Fruit fly (Drosophila melanogaster) whole organism, embryonic: ENCODE results near the gene CG11131.

Experiments used
- Ada2b ChIP-seq: fragments of 200-800 bp; sonication (Bioruptor generic); IDR thresholded peaks from 2 replicates; pipeline ENCODE4 v1.3.6; 2022; ENCODE audit warnings: missing biosample characterization, missing genetic modification characterization
- Adf1 ChIP-seq: fragments of 200-800 bp; sonication (Bioruptor generic); IDR thresholded peaks from 2 replicates; pipeline ENCODE4 v1.3.6; 2022; ENCODE audit warnings: missing biosample characterization, missing genetic modification characterization
- CG10959 ChIP-seq: fragments of 200-800 bp; sonication (Bioruptor generic); IDR thresholded peaks from 2 replicates; pipeline ENCODE4 v1.3.6; 2022; ENCODE audit warnings: missing biosample characterization, missing genetic modification characterization
- CG11398 ChIP-seq: fragments of 200-800 bp; sonication (Bioruptor generic); optimal IDR thresholded peaks from 2 replicates; lab custom pipeline; 2016; ENCODE audit warnings: missing biosample characterization, missing genetic modification characterization
- CG13424 ChIP-seq: fragments of 200-800 bp; sonication (Bioruptor generic); optimal IDR thresholded peaks from 2 replicates; lab custom pipeline; 2019; ENCODE audit warnings: missing biosample characterization, mild to moderate bottlenecking, missing genetic modification characterization, moderate library complexity
- CG14014 ChIP-seq: fragments of 200-800 bp; sonication (Bioruptor generic); IDR thresholded peaks from 2 replicates; pipeline ENCODE4 v1.3.6; 2022; ENCODE audit warnings: missing biosample characterization, missing genetic modification characterization
- CG14860 ChIP-seq: fragments of 200-800 bp; sonication (Bioruptor generic); IDR thresholded peaks from 3 replicates; pipeline ENCODE4 v1.3.6; 2022; ENCODE audit warnings: missing biosample characterization, missing genetic modification characterization; ENCODE audit not compliant: partially characterized antibody
- CG32772 ChIP-seq: fragments of 200-800 bp; sonication (Bioruptor generic); IDR thresholded peaks from 2 replicates; pipeline ENCODE4 v1.3.6; 2022; ENCODE audit warnings: missing biosample characterization, missing genetic modification characterization
- CG33213 ChIP-seq: fragments of 200-800 bp; sonication (Bioruptor generic); optimal IDR thresholded peaks from 3 replicates; lab custom pipeline; 2016; ENCODE audit warnings: missing biosample characterization, missing genetic modification characterization
- CG6175 ChIP-seq: fragments of 200-800 bp; sonication (Bioruptor generic); IDR thresholded peaks from 3 replicates; pipeline ENCODE4 v1.3.6; 2022; ENCODE audit warnings: missing biosample characterization, missing genetic modification characterization
- CG6654 ChIP-seq: fragments of 200-800 bp; sonication (Bioruptor generic); optimal IDR thresholded peaks from 2 replicates; lab custom pipeline; 2017; ENCODE audit warnings: missing biosample characterization, mild to moderate bottlenecking, missing genetic modification characterization
- CG6791 ChIP-seq: fragments of 200-800 bp; sonication (Bioruptor generic); IDR thresholded peaks from 3 replicates; pipeline ENCODE4 v1.3.6; 2022; ENCODE audit warnings: missing biosample characterization, missing genetic modification characterization; ENCODE audit not compliant: partially characterized antibody
- CG7271 ChIP-seq: fragments of 200-800 bp; sonication (Bioruptor generic); optimal IDR thresholded peaks from 2 replicates; lab custom pipeline; 2018; ENCODE audit warnings: missing biosample characterization, mild to moderate bottlenecking, missing genetic modification characterization, moderate library complexity
- CG9932 ChIP-seq: fragments of 200-800 bp; sonication (Bioruptor generic); IDR thresholded peaks from 2 replicates; pipeline ENCODE4 v1.3.6; 2022; ENCODE audit warnings: missing biosample characterization, missing genetic modification characterization
- Dll ChIP-seq: fragments of 200-800 bp; sonication (Bioruptor generic); IDR thresholded peaks from 4 replicates; pipeline ENCODE4 v1.3.6; 2022; ENCODE audit warnings: missing biosample characterization, missing genetic modification characterization; ENCODE audit not compliant: partially characterized antibody
- Doc3 ChIP-seq: fragments of 200-800 bp; sonication (Bioruptor generic); IDR thresholded peaks from 3 replicates; pipeline ENCODE4 v1.3.6; 2022; ENCODE audit warnings: missing biosample characterization, missing genetic modification characterization; ENCODE audit not compliant: partially characterized antibody
- Dp ChIP-seq: fragments of 200-800 bp; sonication (Bioruptor generic); optimal IDR thresholded peaks from 2 replicates; lab custom pipeline; 2018; ENCODE audit warnings: missing biosample characterization, mild to moderate bottlenecking, missing genetic modification characterization, moderate library complexity
- Drgx ChIP-seq: fragments of 200-800 bp; sonication (Bioruptor generic); IDR thresholded peaks from 2 replicates; pipeline ENCODE4 v1.3.6; 2022; ENCODE audit warnings: missing biosample characterization, missing genetic modification characterization
- NFAT ChIP-seq: fragments of 200-800 bp; sonication (Bioruptor generic); IDR thresholded peaks from 2 replicates; pipeline ENCODE4 v1.3.6; 2022; ENCODE audit warnings: missing biosample characterization, missing genetic modification characterization
- Oaz ChIP-seq: fragments of 200-800 bp; sonication (Bioruptor generic); IDR thresholded peaks from 2 replicates; pipeline ENCODE4 v1.3.6; 2022; ENCODE audit warnings: missing biosample characterization, missing genetic modification characterization
- Trl ChIP-seq, 3 experiments: fragments of >200 bp in 2 of 3; fragments of 200-800 bp in 1 of 3; sonication (Bioruptor generic) in 1 of 3; optimal IDR thresholded peaks; 2 replicates in 1 of 3; 3 replicates in 2 of 3; lab custom pipeline; 2016 to 2017; ENCODE audit warnings: missing biosample characterization in 1 of 3, missing genetic modification characterization in 1 of 3
- ab ChIP-seq: fragments of 200-800 bp; sonication (Bioruptor generic); optimal IDR thresholded peaks from 2 replicates; lab custom pipeline; 2016; ENCODE audit warnings: missing biosample characterization, missing genetic modification characterization
- cas ChIP-seq: fragments of 200-800 bp; sonication (Bioruptor generic); IDR thresholded peaks from 2 replicates; pipeline ENCODE4 v1.3.6; 2022; ENCODE audit warnings: missing biosample characterization, missing genetic modification characterization
- cg ChIP-seq: fragments of 200-800 bp; sonication (Bioruptor generic); optimal IDR thresholded peaks from 3 replicates; lab custom pipeline; 2019; ENCODE audit warnings: missing biosample characterization, mild to moderate bottlenecking, missing genetic modification characterization, moderate library complexity
- crol ChIP-seq: fragments of 200-800 bp; sonication (Bioruptor generic); IDR thresholded peaks from 2 replicates; pipeline ENCODE4 v1.3.6; 2022; ENCODE audit warnings: missing biosample characterization, missing genetic modification characterization
- gfzf ChIP-seq: fragments of 200-800 bp; sonication (Bioruptor generic); optimal IDR thresholded peaks from 2 replicates; lab custom pipeline; 2016; ENCODE audit warnings: missing biosample characterization, mild to moderate bottlenecking, missing genetic modification characterization, moderate library complexity
- ind ChIP-seq: fragments of 200-800 bp; sonication (Bioruptor generic); optimal IDR thresholded peaks from 3 replicates; lab custom pipeline; 2016; ENCODE audit warnings: missing biosample characterization, missing genetic modification characterization
- knrl ChIP-seq: fragments of 200-800 bp; sonication (Bioruptor generic); IDR thresholded peaks from 3 replicates; pipeline ENCODE4 v1.3.6; 2022; ENCODE audit warnings: missing biosample characterization, missing genetic modification characterization; ENCODE audit not compliant: partially characterized antibody
- lbe ChIP-seq: fragments of 200-800 bp; sonication (Bioruptor generic); optimal IDR thresholded peaks from 2 replicates; lab custom pipeline; 2016; ENCODE audit warnings: missing biosample characterization, mild to moderate bottlenecking, missing genetic modification characterization
- mirr ChIP-seq: fragments of 200-800 bp; sonication (Bioruptor generic); optimal IDR thresholded peaks from 3 replicates; lab custom pipeline; 2018; ENCODE audit warnings: missing biosample characterization, mild to moderate bottlenecking, missing genetic modification characterization
- nom ChIP-seq: fragments of 200-800 bp; sonication (Bioruptor generic); optimal IDR thresholded peaks from 2 replicates; lab custom pipeline; 2017; ENCODE audit warnings: missing biosample characterization, missing genetic modification characterization, mild to moderate bottlenecking, moderate library complexity, missing genetic modification reagents
- pros ChIP-seq: fragments of 200-800 bp; sonication (Bioruptor generic); optimal IDR thresholded peaks from 3 replicates; lab custom pipeline; 2019; ENCODE audit warnings: missing biosample characterization, mild to moderate bottlenecking, missing genetic modification characterization, moderate library complexity
- row ChIP-seq: fragments of 200-800 bp; sonication (Bioruptor generic); IDR thresholded peaks from 3 replicates; pipeline ENCODE4 v1.3.6; 2022; ENCODE audit warnings: missing biosample characterization, missing genetic modification characterization
- sim ChIP-seq: fragments of 200-800 bp; sonication (Bioruptor generic); IDR thresholded peaks from 2 replicates; pipeline ENCODE4 v1.3.6; 2022; ENCODE audit warnings: missing biosample characterization, missing genetic modification characterization
- so ChIP-seq: fragments of 200-800 bp; sonication (Bioruptor generic); IDR thresholded peaks from 3 replicates; pipeline ENCODE4 v1.3.6; 2022; ENCODE audit warnings: missing biosample characterization, missing genetic modification characterization
- sug ChIP-seq: fragments of 200-800 bp; optimal IDR thresholded peaks from 2 replicates; lab custom pipeline; 2019; ENCODE audit warnings: missing biosample characterization, mild to moderate bottlenecking, missing genetic modification characterization, moderate library complexity
- vvl ChIP-seq: fragments of 200-800 bp; sonication (Bioruptor generic); IDR thresholded peaks from 2 replicates; pipeline ENCODE4 v1.3.6; 2022; ENCODE audit warnings: missing biosample characterization, missing genetic modification characterization

The CG11131 gene

DNA sequence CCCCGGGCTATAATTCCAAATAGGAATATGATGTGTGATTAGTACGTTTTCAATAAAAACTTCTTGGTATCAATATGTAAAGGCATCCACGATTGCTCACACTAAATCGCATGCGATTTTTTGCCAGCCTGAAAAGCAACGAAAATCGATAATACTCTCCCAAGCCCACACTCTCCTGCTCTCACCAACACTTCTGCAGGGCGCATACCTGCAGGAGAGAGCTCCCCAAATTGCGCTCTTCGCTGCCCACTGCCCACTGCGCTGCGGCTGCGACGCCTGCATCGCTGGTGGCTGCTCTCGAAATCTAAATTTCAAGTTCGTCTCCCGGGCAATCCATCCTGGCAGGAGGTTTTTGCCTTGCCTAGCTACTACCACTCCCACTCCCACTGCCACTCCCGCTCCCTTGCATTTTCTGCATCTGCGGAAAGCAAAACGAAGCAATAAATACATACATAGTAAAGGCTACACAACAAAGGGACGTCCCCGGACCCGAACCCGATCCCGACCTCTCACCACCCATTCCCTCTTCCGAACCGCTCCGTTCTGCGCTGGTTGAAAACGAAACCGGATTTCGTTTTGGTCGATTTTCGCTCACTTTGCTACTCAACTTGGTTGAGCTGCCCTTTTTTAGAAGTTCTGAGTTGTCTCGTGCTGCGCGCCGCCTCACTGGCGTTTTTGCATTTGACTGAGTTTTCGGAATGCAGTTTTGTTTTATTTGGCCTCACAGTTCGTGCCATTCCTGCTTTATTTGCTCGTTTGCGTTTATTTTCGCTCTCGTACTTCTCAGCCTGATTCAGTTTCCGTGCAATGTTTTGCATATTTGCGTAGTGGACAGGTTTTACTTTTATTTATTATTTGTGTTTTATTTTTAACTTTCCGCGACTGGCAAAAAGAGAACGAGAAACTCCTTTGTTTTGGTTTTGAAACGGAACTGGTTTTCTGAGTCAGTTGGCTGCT lies 47.1 kb upstream of the CG11131 start (continued):
- TF ChIP-seq CG14014 (GFP tag; lab: Robert Waterston, UW) = no peak
- no peak for TF ChIP-seq Drgx
- TF ChIP-seq sug (tag; lab: Kevin White, UChicago) = no peak
- no peak for TF ChIP-seq sim (GFP tag; lab: Robert Waterston, UW)
- TF ChIP-seq so (GFP tag; lab: Robert Waterston, UW) = no peak
- TF ChIP-seq Oaz = no peak
- TF ChIP-seq pros = peak; percentile 33
- no peak for TF ChIP-seq CG6175 (GFP tag; lab: Robert Waterston, UW)
- TF ChIP-seq CG13424 (tag; lab: Kevin White, UChicago) = no peak
- peak; percentile 77 for TF ChIP-seq Adf1 (GFP tag; lab: Robert Waterston, UW)
- no peak for TF ChIP-seq mirr
- no peak for TF ChIP-seq ind (GFP tag; lab: Kevin White, UChicago)
- no peak for TF ChIP-seq CG6654 (GFP tag; lab: Kevin White, UChicago)
- no peak for TF ChIP-seq CG11398 (GFP tag; lab: Kevin White, UChicago)
- 0 out of 3 replicates have a peak, but pooled peaks have one; percentile 18 for TF ChIP-seq Doc3 (GFP tag; lab: Robert Waterston, UW)
- TF ChIP-seq Dp (GFP tag; lab: Kevin White, UChicago) = no peak
- TF ChIP-seq CG7271 = no peak
- TF ChIP-seq ab (GFP tag; lab: Kevin White, UChicago) = no peak
- peak; percentile 53 to 73 for TF ChIP-seq Trl (optimal IDR thresholded peaks at IDR 0.05; lab: Kevin White, UChicago)
- no peak for TF ChIP-seq Trl (GFP tag; optimal IDR thresholded peaks at IDR 0.05; lab: Kevin White, UChicago)
- TF ChIP-seq CG14860 (GFP tag; lab: Robert Waterston, UW) = no peak
- TF ChIP-seq crol (GFP tag; lab: Robert Waterston, UW) = peak; percentile 20; the same call in 1 of the 2 replicates
- TF ChIP-seq lbe (GFP tag; lab: Kevin White, UChicago) = peak; percentile 29
- no peak for TF ChIP-seq CG33213
- no peak for TF ChIP-seq cas
- peak; percentile 98 for TF ChIP-seq nom (GFP tag; lab: Kevin White, UChicago)
- TF ChIP-seq row (GFP tag; lab: Robert Waterston, UW) = no peak

DNA sequence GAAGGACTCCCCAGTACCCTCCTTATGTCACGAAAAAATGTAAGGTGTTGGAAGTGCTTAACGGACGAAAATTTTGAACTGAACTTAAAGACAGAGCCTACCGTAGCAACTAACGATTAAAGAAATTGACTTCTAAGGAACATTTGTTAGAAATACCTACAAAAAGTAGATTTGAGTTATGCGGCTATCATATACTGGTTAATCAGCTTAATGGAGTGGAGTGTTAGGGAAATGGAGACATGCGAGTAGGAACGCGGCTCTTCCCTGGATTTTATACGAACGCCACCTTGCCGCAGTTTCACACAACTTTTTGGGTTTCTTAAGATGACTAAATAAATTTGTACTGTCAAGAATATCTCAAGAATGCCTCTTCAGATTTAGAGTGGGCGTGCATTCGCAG lies 45.1 kb upstream of the CG11131 start, which contains the start of gene CG32462:
Gene CG32462 (minus strand): TSS at position 101 of the 400 bp plus-strand sequence.
- TF ChIP-seq knrl (no peak), cas (no peak), gfzf (GFP tag; lab: Kevin White, UChicago) (no peak), cg (GFP tag; lab: Kevin White, UChicago) (no peak)

DNA sequence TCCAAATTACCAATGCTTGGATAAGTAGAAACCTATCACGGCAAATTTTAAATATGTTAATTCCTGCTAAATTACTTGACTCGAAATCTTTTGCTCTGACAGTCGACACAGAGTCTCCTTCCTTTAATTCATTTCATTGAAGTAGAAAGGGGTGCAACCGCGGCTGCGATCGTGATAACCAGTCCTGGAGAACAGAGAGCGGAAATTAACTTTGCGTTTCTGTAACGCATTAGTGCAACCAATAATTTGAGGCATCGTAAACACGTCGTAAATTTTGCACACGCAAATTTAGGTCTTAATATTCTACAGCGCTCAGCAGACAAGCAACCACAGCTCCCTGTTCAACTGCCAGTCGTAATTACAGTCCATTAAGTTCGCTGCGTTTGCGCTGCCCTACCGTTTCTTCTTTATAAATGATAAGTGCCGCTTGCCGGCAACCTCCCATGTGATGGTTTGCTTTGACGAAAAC lies 42.5 kb upstream of the CG11131 start, which contains the start of gene CG32459:
Gene CG32459 (minus strand): TSS at position 51 of the 469 bp plus-strand sequence.
- TF ChIP-seq CG32772 (GFP tag; lab: Robert Waterston, UW) (peak; percentile 12; the same call in 1 of the 2 replicates), CG10959 (GFP tag; lab: Robert Waterston, UW) (no peak)

DNA sequence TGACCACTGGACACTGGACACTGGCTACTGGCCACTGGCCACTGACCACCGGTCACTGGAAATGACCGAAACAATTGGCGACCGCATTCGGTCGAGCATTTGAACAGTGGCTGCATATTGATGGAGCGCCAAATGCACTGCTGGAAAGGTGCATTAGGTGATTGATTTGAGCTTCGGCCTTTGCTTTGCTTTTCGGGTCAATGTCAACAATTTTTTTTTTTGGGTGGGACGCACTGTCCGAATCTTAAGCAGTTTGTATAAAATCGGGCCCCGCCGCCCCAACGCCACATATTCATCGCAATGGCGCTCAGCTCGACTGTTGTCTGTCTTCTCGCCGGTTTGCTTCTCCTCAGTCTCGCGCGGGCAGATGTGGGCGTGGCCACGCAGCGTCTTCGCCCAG lies 38.1 kb upstream of the CG11131 start, which contains the start of gene CG13239:
Gene CG13239 (plus strand): TSS at position 301 of the 400 bp plus-strand sequence.
- TF ChIP-seq CG6791 (no peak), Dll (GFP tag; lab: Robert Waterston, UW) (0 out of 4 replicates have a peak, but pooled peaks have one; percentile 14), Ada2b (GFP tag; lab: Robert Waterston, UW) (no peak), NFAT (no peak), vvl (GFP tag; lab: Robert Waterston, UW) (peak; percentile 33; the same call in 1 of the 2 replicates), CG9932 (no peak)
